Fruit fly (Drosophila melanogaster) whole organism, embryonic: ENCODE data around the gene Irc.
A peak's percentile ranks its signal among the peaks of the same experiment; 100 is the strongest.

ENCODE experiments used
- B-H2 ChIP-seq: fragments of 200-800 bp; sonication (Bioruptor generic); optimal IDR thresholded peaks from 2 replicates; lab custom pipeline; 2018; ENCODE audit warnings: missing biosample characterization, mild to moderate bottlenecking, missing genetic modification characterization
- CG10366 ChIP-seq: fragments of 200-800 bp; sonication (Bioruptor generic); IDR thresholded peaks from 2 replicates; pipeline ENCODE4 v1.3.6; 2022; ENCODE audit warnings: missing biosample characterization, missing genetic modification characterization
- CG12299 ChIP-seq: fragments of 200-800 bp; sonication (Bioruptor generic); optimal IDR thresholded peaks from 2 replicates; lab custom pipeline; 2018; ENCODE audit warnings: missing biosample characterization, mild to moderate bottlenecking, missing genetic modification characterization
- CG13424 ChIP-seq: fragments of 200-800 bp; sonication (Bioruptor generic); optimal IDR thresholded peaks from 2 replicates; lab custom pipeline; 2019; ENCODE audit warnings: missing biosample characterization, mild to moderate bottlenecking, missing genetic modification characterization, moderate library complexity
- CG16863 ChIP-seq: fragments of 200-800 bp; sonication (Bioruptor generic); optimal IDR thresholded peaks from 3 replicates; lab custom pipeline; 2016; ENCODE audit warnings: missing biosample characterization, missing genetic modification characterization
- CG17328 ChIP-seq: fragments of 200-800 bp; sonication (Bioruptor generic); IDR thresholded peaks from 2 replicates; pipeline ENCODE4 v1.3.6; 2022; ENCODE audit warnings: missing biosample characterization, missing genetic modification characterization
- CG17385 ChIP-seq: fragments of 200-800 bp; sonication (Bioruptor generic); optimal IDR thresholded peaks from 3 replicates; lab custom pipeline; 2018; ENCODE audit warnings: missing biosample characterization, mild to moderate bottlenecking, missing genetic modification characterization
- CG32767 ChIP-seq: fragments of 200-800 bp; sonication (Bioruptor generic); IDR thresholded peaks from 2 replicates; pipeline ENCODE4 v1.3.6; 2022; ENCODE audit warnings: missing biosample characterization, missing genetic modification characterization
- CG34224 ChIP-seq: fragments of 200-800 bp; sonication (Bioruptor generic); IDR thresholded peaks from 3 replicates; pipeline ENCODE4 v1.3.6; 2022; ENCODE audit warnings: missing biosample characterization, missing genetic modification characterization; ENCODE audit not compliant: partially characterized antibody
- CG3847 ChIP-seq: fragments of 200-800 bp; sonication (Bioruptor generic); IDR thresholded peaks from 2 replicates; pipeline ENCODE4 v1.3.6; 2022; ENCODE audit warnings: missing biosample characterization, missing genetic modification characterization
- CG3995 ChIP-seq: fragments of 200-800 bp; sonication (Bioruptor generic); optimal IDR thresholded peaks from 3 replicates; lab custom pipeline; 2016; ENCODE audit warnings: missing biosample characterization, missing genetic modification characterization
- CG4730 ChIP-seq: fragments of 200-800 bp; sonication (Bioruptor generic); IDR thresholded peaks from 2 replicates; pipeline ENCODE4 v1.3.6; 2022; ENCODE audit warnings: missing biosample characterization, missing genetic modification characterization
- CG4820 ChIP-seq: fragments of 200-800 bp; sonication (Bioruptor generic); optimal IDR thresholded peaks from 3 replicates; lab custom pipeline; 2016; ENCODE audit warnings: missing biosample characterization, missing genetic modification characterization
- CG7839 ChIP-seq: fragments of 200-800 bp; sonication (Bioruptor generic); optimal IDR thresholded peaks from 3 replicates; lab custom pipeline; 2018; ENCODE audit warnings: missing biosample characterization, mild to moderate bottlenecking, missing genetic modification characterization, moderate library complexity
- CG8089 ChIP-seq: fragments of 200-800 bp; sonication (Bioruptor generic); optimal IDR thresholded peaks from 3 replicates; lab custom pipeline; 2016; ENCODE audit warnings: missing biosample characterization, missing genetic modification characterization
- CG8765 ChIP-seq: fragments of 200-800 bp; sonication (Bioruptor generic); IDR thresholded peaks from 2 replicates; pipeline ENCODE4 v1.3.6; 2022; ENCODE audit warnings: missing biosample characterization, missing genetic modification characterization
- CG9727 ChIP-seq: fragments of 200-800 bp; sonication (Bioruptor generic); optimal IDR thresholded peaks from 3 replicates; lab custom pipeline; 2017; ENCODE audit warnings: missing biosample characterization, mild to moderate bottlenecking, missing genetic modification characterization
- Dip2 ChIP-seq: fragments of 200-800 bp; sonication (Bioruptor generic); IDR thresholded peaks from 2 replicates; pipeline ENCODE4 v1.3.6; 2022; ENCODE audit warnings: missing biosample characterization, missing genetic modification characterization
- Ets97D ChIP-seq: fragments of 200-800 bp; sonication (Bioruptor generic); optimal IDR thresholded peaks from 3 replicates; lab custom pipeline; 2016; ENCODE audit warnings: missing biosample characterization, missing genetic modification characterization
- Fer3 ChIP-seq: fragments of 200-800 bp; sonication (Bioruptor generic); optimal IDR thresholded peaks from 2 replicates; lab custom pipeline; 2018; ENCODE audit warnings: missing biosample characterization, mild to moderate bottlenecking, missing genetic modification characterization, moderate library complexity
- H2.0 ChIP-seq: fragments of 200-800 bp; sonication (Bioruptor generic); IDR thresholded peaks from 2 replicates; pipeline ENCODE4 v1.3.6; 2022; ENCODE audit warnings: missing biosample characterization, missing genetic modification characterization
- HmgZ ChIP-seq: fragments of 200-800 bp; sonication (Bioruptor generic); optimal IDR thresholded peaks from 2 replicates; lab custom pipeline; 2018; ENCODE audit warnings: missing biosample characterization, mild to moderate bottlenecking, missing genetic modification characterization
- Lim3 ChIP-seq: fragments of 200-800 bp; sonication (Bioruptor generic); IDR thresholded peaks from 2 replicates; pipeline ENCODE4 v1.3.6; 2022; ENCODE audit warnings: missing biosample characterization, missing genetic modification characterization
- Med ChIP-seq: fragments of 200-800 bp; sonication (Bioruptor generic); peaks from one replicate; lab custom pipeline; 2016; ENCODE audit warnings: missing biosample characterization, missing genetic modification characterization, mild to moderate bottlenecking, inconsistent platforms, moderate library complexity
- Ravus ChIP-seq: fragments of 200-800 bp; sonication (Bioruptor generic); IDR thresholded peaks from 2 replicates; pipeline ENCODE4 v1.3.6; 2022; ENCODE audit warnings: missing biosample characterization, missing genetic modification characterization
- Side ChIP-seq: fragments of 200-800 bp; sonication (Bioruptor generic); optimal IDR thresholded peaks from 2 replicates; lab custom pipeline; 2016; ENCODE audit warnings: missing biosample characterization, missing genetic modification characterization
- Sox102F ChIP-seq: fragments of 200-800 bp; sonication (Bioruptor generic); optimal IDR thresholded peaks from 2 replicates; lab custom pipeline; 2018; ENCODE audit warnings: missing biosample characterization, mild to moderate bottlenecking, missing genetic modification characterization, moderate library complexity
- Xrp1 ChIP-seq: fragments of 200-800 bp; sonication (Bioruptor generic); IDR thresholded peaks from 2 replicates; pipeline ENCODE4 v1.3.6; 2022; ENCODE audit warnings: missing biosample characterization, missing genetic modification characterization
- abd-A ChIP-seq: fragments of 200-800 bp; sonication (Bioruptor generic); optimal IDR thresholded peaks from 3 replicates; lab custom pipeline; 2019; ENCODE audit warnings: missing biosample characterization, mild to moderate bottlenecking, missing genetic modification characterization, moderate library complexity
- btn ChIP-seq: fragments of 200-800 bp; sonication (Bioruptor generic); optimal IDR thresholded peaks from 2 replicates; lab custom pipeline; 2016; ENCODE audit warnings: missing biosample characterization, missing genetic modification characterization
- dm ChIP-seq: fragments of 200-800 bp; sonication (Bioruptor generic); optimal IDR thresholded peaks from 3 replicates; lab custom pipeline; 2016; ENCODE audit warnings: missing biosample characterization, missing genetic modification characterization
- dpn ChIP-seq, 2 experiments: fragments of 200-800 bp; sonication (Bioruptor generic); optimal IDR thresholded peaks; 3 replicates each; lab custom pipeline; 2016; ENCODE audit warnings: missing biosample characterization in 2 of 2, missing genetic modification characterization in 2 of 2
- en ChIP-seq: fragments of 200-800 bp; sonication (Bioruptor generic); optimal IDR thresholded peaks from 2 replicates; lab custom pipeline; 2016; ENCODE audit warnings: missing biosample characterization, missing genetic modification characterization
- fd3F ChIP-seq: fragments of 200-800 bp; sonication (Bioruptor generic); optimal IDR thresholded peaks from 2 replicates; lab custom pipeline; 2018; ENCODE audit warnings: missing biosample characterization, mild to moderate bottlenecking, missing genetic modification characterization, moderate library complexity
- hb ChIP-seq: fragments of 200-800 bp; sonication (Bioruptor generic); IDR thresholded peaks from 3 replicates; pipeline ENCODE4 v1.3.6; 2022; ENCODE audit warnings: missing biosample characterization, missing genetic modification characterization; ENCODE audit not compliant: partially characterized antibody
- her ChIP-seq: fragments of 200-800 bp; sonication (Bioruptor generic); optimal IDR thresholded peaks from 2 replicates; lab custom pipeline; 2016; ENCODE audit warnings: missing biosample characterization, missing genetic modification characterization
- ind ChIP-seq: fragments of 200-800 bp; sonication (Bioruptor generic); optimal IDR thresholded peaks from 3 replicates; lab custom pipeline; 2016; ENCODE audit warnings: missing biosample characterization, missing genetic modification characterization
- mam ChIP-seq: fragments of 200-800 bp; sonication (Bioruptor generic); optimal IDR thresholded peaks from 3 replicates; lab custom pipeline; 2016; ENCODE audit warnings: missing biosample characterization, missing genetic modification characterization
- odd ChIP-seq: fragments of 200-800 bp; sonication (Bioruptor generic); optimal IDR thresholded peaks from 2 replicates; lab custom pipeline; 2017; ENCODE audit warnings: missing biosample characterization, mild to moderate bottlenecking, missing genetic modification characterization
- phol ChIP-seq: fragments of 200-800 bp; sonication (Bioruptor generic); optimal IDR thresholded peaks from 3 replicates; lab custom pipeline; 2018; ENCODE audit warnings: missing biosample characterization, mild to moderate bottlenecking, missing genetic modification characterization, moderate library complexity
- ranshi ChIP-seq: fragments of 200-800 bp; sonication (Bioruptor generic); IDR thresholded peaks from 2 replicates; pipeline ENCODE4 v1.3.6; 2022; ENCODE audit warnings: missing biosample characterization, missing genetic modification characterization
- repo ChIP-seq: fragments of 200-800 bp; sonication (Bioruptor generic); optimal IDR thresholded peaks from 2 replicates; lab custom pipeline; 2016; ENCODE audit warnings: missing biosample characterization, missing genetic modification characterization
- row ChIP-seq: fragments of 200-800 bp; sonication (Bioruptor generic); IDR thresholded peaks from 3 replicates; pipeline ENCODE4 v1.3.6; 2022; ENCODE audit warnings: missing biosample characterization, missing genetic modification characterization
- scrt ChIP-seq: fragments of 200-800 bp; sonication (Bioruptor generic); optimal IDR thresholded peaks from 2 replicates; lab custom pipeline; 2018; ENCODE audit warnings: missing biosample characterization, mild to moderate bottlenecking, missing genetic modification characterization, moderate library complexity
- slbo ChIP-seq: fragments of 200-800 bp; sonication (Bioruptor generic); IDR thresholded peaks from 2 replicates; pipeline ENCODE4 v1.3.6; 2022; ENCODE audit warnings: missing biosample characterization, missing genetic modification characterization
- toy ChIP-seq: fragments of 200-800 bp; sonication (Bioruptor generic); IDR thresholded peaks from 2 replicates; pipeline ENCODE4 v1.3.6; 2022; ENCODE audit warnings: missing biosample characterization, missing genetic modification characterization
- trh ChIP-seq: fragments of 200-800 bp; sonication (Bioruptor generic); optimal IDR thresholded peaks from 2 replicates; lab custom pipeline; 2016; ENCODE audit warnings: missing biosample characterization, missing genetic modification characterization
- tup ChIP-seq: fragments of 200-800 bp; sonication (Bioruptor generic); optimal IDR thresholded peaks from 2 replicates; lab custom pipeline; 2016; ENCODE audit warnings: missing biosample characterization, mild to moderate bottlenecking, missing genetic modification characterization, moderate library complexity
- wdn ChIP-seq: fragments of 200-800 bp; sonication (Bioruptor generic); IDR thresholded peaks from 2 replicates; pipeline ENCODE4 v1.3.6; 2022; ENCODE audit warnings: missing biosample characterization, missing genetic modification characterization
- yki ChIP-seq: fragments of >200 bp; optimal IDR thresholded peaks from 3 replicates; lab custom pipeline; 2018
- zen ChIP-seq: fragments of 200-800 bp; sonication (Bioruptor generic); optimal IDR thresholded peaks from 3 replicates; lab custom pipeline; 2018; ENCODE audit warnings: missing biosample characterization, mild to moderate bottlenecking, missing genetic modification characterization, moderate library complexity

Irc gene

DNA sequence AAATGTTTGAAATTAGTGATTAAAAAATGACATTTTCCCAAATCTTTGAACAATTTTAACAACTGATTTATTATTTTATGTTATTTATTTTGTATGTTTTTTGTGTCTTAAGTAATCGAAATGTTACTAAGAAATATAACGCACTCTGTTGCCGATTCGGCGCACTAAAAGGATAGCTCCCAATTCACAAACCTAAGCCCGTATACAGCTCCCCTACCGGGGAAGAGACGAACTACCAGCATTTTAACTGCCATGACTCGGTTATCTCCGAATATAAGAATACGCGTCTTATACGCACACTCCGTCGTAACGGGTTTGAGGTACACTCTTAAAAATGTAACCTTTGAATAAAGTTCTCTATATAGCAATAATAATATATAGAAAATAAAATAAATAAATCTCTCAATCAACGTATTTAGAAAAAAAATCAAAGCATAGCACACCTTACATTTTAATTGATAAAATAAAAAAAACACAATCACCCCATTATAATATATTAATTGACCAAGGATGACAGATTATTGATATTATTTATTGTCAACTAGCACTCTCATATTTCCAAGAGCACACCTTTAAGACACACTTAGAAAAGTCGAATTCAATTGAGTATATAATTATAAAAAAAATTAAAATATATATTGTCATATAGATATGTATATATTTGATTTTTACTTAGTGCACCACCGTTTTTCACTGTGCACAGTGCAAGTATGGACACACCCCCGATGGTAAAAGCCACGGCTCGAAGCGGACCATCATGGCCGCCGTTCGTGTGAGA is 44.7 kb upstream of the Irc start (continued):
- peak; percentile 78; the same call in 1 of the 2 replicates for TF ChIP-seq CG32767 (GFP tag; lab: Robert Waterston, UW)
- TF ChIP-seq CG13424, result peak; percentile 93
- TF ChIP-seq hb (GFP tag; lab: Robert Waterston, UW), result no peak
- peak; percentile 80 for TF ChIP-seq CG17385 (GFP tag; lab: Kevin White, UChicago)
- TF ChIP-seq Fer3, result no peak
- TF ChIP-seq mam (GFP tag; lab: Kevin White, UChicago), result peak; percentile 14
- no peak for TF ChIP-seq her (GFP tag; lab: Kevin White, UChicago)
- TF ChIP-seq Sox102F (GFP tag; lab: Kevin White, UChicago), result peak; percentile 82
- TF ChIP-seq CG4730 (GFP tag; lab: Robert Waterston, UW), result peak; percentile 53; the same call in 1 of the 2 replicates
- TF ChIP-seq toy (GFP tag; lab: Robert Waterston, UW), result no peak
- peak; percentile 49 for TF ChIP-seq B-H2 (GFP tag; lab: Kevin White, UChicago)
- no peak for TF ChIP-seq ranshi (GFP tag; lab: Robert Waterston, UW)
- TF ChIP-seq CG17328 (GFP tag; lab: Robert Waterston, UW), result peak; percentile 64
- peak; percentile 7; the same call in 1 of the 2 replicates for TF ChIP-seq Ravus
- peak; percentile 90 for TF ChIP-seq phol
- no peak for TF ChIP-seq Side
- no peak for TF ChIP-seq Dip2 (GFP tag; lab: Robert Waterston, UW)
- TF ChIP-seq HmgZ (tag; lab: Kevin White, UChicago), result no peak
- no peak for TF ChIP-seq yki
- TF ChIP-seq CG10366 (GFP tag; lab: Robert Waterston, UW), result peak; percentile 65
- peak; percentile 74 for TF ChIP-seq CG4820 (GFP tag; lab: Kevin White, UChicago)
- peak; percentile 76 for TF ChIP-seq zen (tag; lab: Kevin White, UChicago)
- no peak for TF ChIP-seq wdn (GFP tag; lab: Robert Waterston, UW)
- peak; percentile 95 for TF ChIP-seq CG9727 (GFP tag; lab: Kevin White, UChicago)
- TF ChIP-seq abd-A (tag; lab: Kevin White, UChicago), result peak; percentile 23
- TF ChIP-seq CG7839 (tag; lab: Kevin White, UChicago), result peak; percentile 88
- TF ChIP-seq H2.0 (GFP tag; lab: Robert Waterston, UW), result peak; percentile 67
- no peak for TF ChIP-seq btn (GFP tag; lab: Kevin White, UChicago)
- TF ChIP-seq CG8765, result no peak; the same call in 1 of the 2 replicates
- peak; percentile 73 for TF ChIP-seq CG12299 (tag; lab: Kevin White, UChicago)
- peak; percentile 33 for TF ChIP-seq CG16863
- peak; percentile 75 for TF ChIP-seq fd3F (GFP tag; lab: Kevin White, UChicago)
- no peak for TF ChIP-seq Ets97D (GFP tag; lab: Kevin White, UChicago)
- TF ChIP-seq trh (GFP tag; lab: Kevin White, UChicago), result peak; percentile 43
- TF ChIP-seq Xrp1, result peak; percentile 80
- no peak for TF ChIP-seq dm (GFP tag; lab: Kevin White, UChicago)
- TF ChIP-seq repo (GFP tag; lab: Kevin White, UChicago), result no peak
- TF ChIP-seq odd, result peak; percentile 89
- no peak for TF ChIP-seq Lim3
- TF ChIP-seq dpn (GFP tag; optimal IDR thresholded peaks at IDR 0.05; lab: Kevin White, UChicago), result peak in 1 of 2 experiments; percentile 72
- no peak for TF ChIP-seq Med
- no peak for TF ChIP-seq CG3995 (GFP tag; lab: Kevin White, UChicago)
- peak; percentile 41 for TF ChIP-seq CG8089 (GFP tag; lab: Kevin White, UChicago)
- no peak for TF ChIP-seq tup (GFP tag; lab: Kevin White, UChicago)
- TF ChIP-seq scrt (GFP tag; lab: Kevin White, UChicago), result peak; percentile 71
- peak; percentile 64 for TF ChIP-seq ind (GFP tag; lab: Kevin White, UChicago)
- TF ChIP-seq CG34224 (GFP tag; lab: Robert Waterston, UW), result no peak
- TF ChIP-seq CG3847 (GFP tag; lab: Robert Waterston, UW), result peak; percentile 54
- TF ChIP-seq slbo (GFP tag; lab: Robert Waterston, UW), result peak; percentile 59; the same call in 1 of the 2 replicates
- TF ChIP-seq en (GFP tag; lab: Kevin White, UChicago), result no peak
- peak; percentile 89 for TF ChIP-seq row
